Worm (Caenorhabditis elegans): ENCODE measurements around the gene txt-12.
"Not testable (repeated sequence)": the region's sequence is repeated elsewhere in the genome, so short reads cannot be mapped to it uniquely, and the experiment has no call there.

ce11 chrV:15115968-15116367 is 23.2 kb downstream of the txt-12 start, which contains the start of gene T01G5.8:
- TF ChIP-seq ztf-4 (tag; optimal IDR thresholded peaks at IDR 0.05); unc-39 (tag; optimal IDR thresholded peaks at IDR 0.05); ZK546.5 (tag; optimal IDR thresholded peaks at IDR 0.05); blmp-1 (tag; optimal IDR thresholded peaks at IDR 0.05; ENCODE audit: insufficient read depth); lsy-2 (tag; optimal IDR thresholded peaks at IDR 0.05); ceh-16 (tag; optimal IDR thresholded peaks at IDR 0.05); ama-1 (optimal IDR thresholded peaks at IDR 0.05): not testable (repeated sequence)

Measured in whole organism, L2 larva.